Worm (Caenorhabditis elegans) whole organism, L4 larva: ENCODE results near the gene F44A6.5.

Experiments used
- ZK546.5 ChIP-seq, 2 experiments: sonication (generic microtip); optimal IDR thresholded peaks; 2 replicates each; lab custom pipeline; 2017; ENCODE audit warnings: missing biosample characterization in 2 of 2, missing genetic modification characterization in 2 of 2
- ama-1 ChIP-seq: fragments of 150-350 bp; optimal IDR thresholded peaks from 2 replicates; lab custom pipeline; 2014; ENCODE audit warnings: inconsistent platforms, mixed read lengths
- arid-1 ChIP-seq: fragments of 200-800 bp; sonication (Bioruptor generic); conservative IDR thresholded peaks from 2 replicates; pipeline ENCODE4 v1.3.6; 2022; ENCODE audit warnings: missing genetic modification reagents, missing genetic modification characterization, missing compliant biosample characterization
- fos-1 ChIP-seq: fragments of 150-350 bp; optimal IDR thresholded peaks from 2 replicates; lab custom pipeline; 2014; ENCODE audit warnings: missing biosample characterization, missing genetic modification characterization
- lin-13 ChIP-seq: fragments of 150-350 bp; optimal IDR thresholded peaks from 2 replicates; lab custom pipeline; 2014; ENCODE audit warnings: missing biosample characterization, missing genetic modification reagents, missing genetic modification characterization
- lir-3 ChIP-seq: sonication (generic microtip); optimal IDR thresholded peaks from 2 replicates; lab custom pipeline; 2016; ENCODE audit warnings: mild to moderate bottlenecking, missing genetic modification characterization, missing compliant biosample characterization
- lsy-2 ChIP-seq, 2 experiments: fragments of 150-350 bp in 1 of 2; sonication (generic microtip) in 1 of 2; optimal IDR thresholded peaks; 2 replicates each; lab custom pipeline; 2014 to 2017; ENCODE audit warnings: missing biosample characterization in 2 of 2, missing genetic modification characterization in 2 of 2
- mes-2 ChIP-seq: sonication (generic microtip); optimal IDR thresholded peaks from 2 replicates; lab custom pipeline; 2016; ENCODE audit warnings: missing genotype, mild to moderate bottlenecking, missing genetic modification characterization, missing compliant biosample characterization; ENCODE audit not compliant: poor library complexity, severe bottlenecking
- nhr-10 ChIP-seq: fragments of 150-350 bp; optimal IDR thresholded peaks from 2 replicates; lab custom pipeline; 2014; ENCODE audit warnings: missing biosample characterization, missing genetic modification characterization
- nhr-237 ChIP-seq: sonication (generic microtip); optimal IDR thresholded peaks from 2 replicates; lab custom pipeline; 2017; ENCODE audit warnings: missing biosample characterization, missing genetic modification characterization
- nhr-28 ChIP-seq: fragments of 150-350 bp; optimal IDR thresholded peaks from 2 replicates; lab custom pipeline; 2014; ENCODE audit warnings: missing biosample characterization, missing genetic modification characterization
- nhr-42 ChIP-seq: fragments of 200-800 bp; sonication (Bioruptor generic); IDR thresholded peaks from 2 replicates; pipeline ENCODE4 v1.3.6; 2022; ENCODE audit warnings: missing genetic modification characterization, missing compliant biosample characterization
- skn-1 ChIP-seq: fragments of 150-350 bp; optimal IDR thresholded peaks from 2 replicates; lab custom pipeline; 2014; ENCODE audit warnings: missing biosample characterization, missing genetic modification characterization
- snpc-4 ChIP-seq: fragments of 150-350 bp; optimal IDR thresholded peaks from 2 replicates; lab custom pipeline; 2014; ENCODE audit warnings: missing biosample characterization, missing genetic modification characterization

DNA sequence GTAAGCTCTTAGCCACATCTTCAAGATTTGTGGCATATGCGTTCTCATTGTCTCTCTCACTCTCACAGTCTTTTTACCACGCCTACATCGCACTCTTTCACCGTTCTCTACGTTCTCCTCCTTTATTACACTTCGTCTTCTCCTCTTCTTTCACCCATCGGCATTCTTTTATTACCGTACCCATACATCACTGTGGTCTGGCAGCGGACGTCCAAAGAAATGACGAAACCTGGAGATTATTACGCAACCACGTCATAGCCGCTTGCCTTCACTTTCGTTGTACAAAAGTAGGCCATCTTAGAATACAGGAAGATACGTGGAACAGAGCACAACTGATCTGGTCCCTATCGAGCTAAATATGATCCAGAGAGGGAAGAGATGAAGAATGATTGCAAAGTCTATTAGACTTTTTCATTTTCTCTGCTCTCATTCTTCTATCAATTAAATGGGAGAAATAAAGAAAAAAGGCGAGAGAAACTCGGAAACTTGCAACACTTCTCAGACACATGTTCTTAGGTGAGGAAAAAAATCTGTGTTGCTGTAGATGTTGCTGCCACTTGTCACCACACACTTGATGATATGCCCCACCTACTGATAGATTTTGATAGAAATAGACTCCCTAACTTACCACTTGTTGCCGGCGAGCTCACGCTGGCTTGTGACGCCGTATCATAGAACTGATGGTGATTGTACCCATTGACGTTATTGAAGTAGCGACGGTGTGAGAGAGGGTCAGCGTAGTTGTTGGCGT lies 14.2 kb downstream of the F44A6.5 start:
- TF ChIP-seq arid-1 (GFP tag; lab: Robert Waterston, UW) (no peak), ZK546.5 (tag; optimal IDR thresholded peaks at IDR 0.05; lab: Kevin White, UChicago) (no peak), lsy-2 (tag; optimal IDR thresholded peaks at IDR 0.05; lab: Kevin White, UChicago) (no peak), lin-13 (GFP tag; lab: Kevin White, UChicago) (no peak), skn-1 (tag; lab: Kevin White, UChicago) (no peak), snpc-4 (tag; lab: Kevin White, UChicago) (no peak), nhr-42 (GFP tag; lab: Robert Waterston, UW) (no peak), fos-1 (tag; lab: Kevin White, UChicago) (no peak), mes-2 (no peak), lir-3 (tag; lab: Kevin White, UChicago) (no peak), nhr-237 (tag; lab: Kevin White, UChicago) (no peak), nhr-10 (no peak), ama-1 (no peak), nhr-28 (no peak)
